Worm (Caenorhabditis elegans): Measurements from ENCODE around the gene C15F1.8.
A peak's percentile ranks its signal among the peaks of the same experiment; 100 is the strongest.

The C15F1.8 gene

DNA sequence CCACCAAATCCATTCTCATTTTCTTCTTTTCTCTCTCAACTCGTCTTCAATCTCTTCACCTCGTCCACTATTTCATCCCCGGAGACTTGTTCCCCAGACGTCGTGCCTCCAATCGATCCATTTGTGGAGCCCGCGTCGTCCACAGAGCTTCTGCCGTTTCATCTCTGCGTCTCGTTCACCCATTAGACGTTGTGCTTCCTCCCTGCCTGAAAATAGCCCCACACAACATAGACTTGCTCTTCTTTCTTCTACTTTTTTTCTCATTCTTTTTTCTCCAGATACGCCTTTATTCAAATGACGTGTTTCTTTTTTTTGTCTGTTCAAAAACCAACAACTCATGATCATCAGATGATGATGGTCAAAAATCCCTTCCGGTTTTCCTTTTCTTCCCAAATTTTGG is 15.3 kb upstream of the C15F1.8 start (continued):
- TF ChIP-seq daf-12 (tag; optimal IDR thresholded peaks at IDR 0.05) = no peak
- no peak for TF ChIP-seq lin-39 (tag; optimal IDR thresholded peaks at IDR 0.05)
- no peak for TF ChIP-seq gei-8 (GFP tag; optimal IDR thresholded peaks at IDR 0.05)
- TF ChIP-seq nhr-111 (GFP tag; optimal IDR thresholded peaks at IDR 0.05) = no peak
- no peak for TF ChIP-seq duxl-1 (tag; optimal IDR thresholded peaks at IDR 0.05; ENCODE audit: poor library complexity)
- no peak for TF ChIP-seq mxl-2 (GFP tag; conservative IDR thresholded peaks at IDR 0.05)
- peak in 1 of 2 experiments; percentile 66 for TF ChIP-seq unc-62 (GFP tag; optimal IDR thresholded peaks at IDR 0.05 in 1 of 2)
- no peak for TF ChIP-seq unc-62 (tag; optimal IDR thresholded peaks at IDR 0.05)
- no peak for TF ChIP-seq nhr-102 (tag; optimal IDR thresholded peaks at IDR 0.05)
- TF ChIP-seq ama-1 (optimal IDR thresholded peaks at IDR 0.05) = no peak
- peak; percentile 28; the same call in 1 of the 2 replicates for TF ChIP-seq vab-7 (GFP tag; IDR thresholded peaks at IDR 0.05)
- 0 out of 2 replicates have a peak, but pooled peaks have one; percentile 37 for TF ChIP-seq nhr-42 (GFP tag; IDR thresholded peaks at IDR 0.05)
- TF ChIP-seq ceh-32 (tag; optimal IDR thresholded peaks at IDR 0.05; ENCODE audit: poor library complexity) = no peak
- TF ChIP-seq nhr-41 (GFP tag; IDR thresholded peaks at IDR 0.05) = no peak
- TF ChIP-seq unc-39 (tag; optimal IDR thresholded peaks at IDR 0.05) = no peak
- no peak for TF ChIP-seq nhr-76 (tag; optimal IDR thresholded peaks at IDR 0.05)
- no peak for TF ChIP-seq ceh-82 (tag; optimal IDR thresholded peaks at IDR 0.05)
- no peak for TF ChIP-seq madf-5 (GFP tag; IDR thresholded peaks at IDR 0.05)
- TF ChIP-seq D1046.2 (GFP tag; IDR thresholded peaks at IDR 0.05) = no peak
- no peak for TF ChIP-seq mes-2 (tag; optimal IDR thresholded peaks at IDR 0.05; ENCODE audit: poor library complexity, severe bottlenecking)
- TF ChIP-seq ceh-44 (GFP tag; IDR thresholded peaks at IDR 0.05) = no peak
- no peak for TF ChIP-seq cey-2 (tag; optimal IDR thresholded peaks at IDR 0.05; ENCODE audit: borderline replicate concordance, insufficient read depth)
- TF ChIP-seq F49E8.2 (tag; optimal IDR thresholded peaks at IDR 0.05; ENCODE audit: borderline replicate concordance) = no peak
- TF ChIP-seq lin-15B (tag; optimal IDR thresholded peaks at IDR 0.05) = no peak
- no peak for TF ChIP-seq zag-1 (tag; optimal IDR thresholded peaks at IDR 0.05)
- no peak for TF ChIP-seq T20F7.1 (GFP tag; optimal IDR thresholded peaks at IDR 0.05)
- no peak for TF ChIP-seq nhr-28 (tag; optimal IDR thresholded peaks at IDR 0.05)
- TF ChIP-seq ZK337.2 (GFP tag; IDR thresholded peaks at IDR 0.05) = no peak
- TF ChIP-seq lin-29 (GFP tag; IDR thresholded peaks at IDR 0.05) = no peak
- TF ChIP-seq set-16 (GFP tag; IDR thresholded peaks at IDR 0.05) = no peak
- peak; percentile 50 for TF ChIP-seq ceh-28 (tag; optimal IDR thresholded peaks at IDR 0.05)
- TF ChIP-seq ztf-7 (tag; optimal IDR thresholded peaks at IDR 0.05) = no peak
- TF ChIP-seq dmd-9 (GFP tag; IDR thresholded peaks at IDR 0.05) = no peak
- TF ChIP-seq zip-11 (GFP tag; IDR thresholded peaks at IDR 0.05) = no peak
- TF ChIP-seq snpc-1.2 (GFP tag; IDR thresholded peaks at IDR 0.05) = no peak
- TF ChIP-seq aly-2 (tag; optimal IDR thresholded peaks at IDR 0.05) = no peak
- TF ChIP-seq nhr-237 (tag; optimal IDR thresholded peaks at IDR 0.05) = no peak
- TF ChIP-seq R02D3.7 (tag; optimal IDR thresholded peaks at IDR 0.05) = no peak
- TF ChIP-seq dmd-8 (GFP tag; IDR thresholded peaks at IDR 0.05) = no peak

DNA sequence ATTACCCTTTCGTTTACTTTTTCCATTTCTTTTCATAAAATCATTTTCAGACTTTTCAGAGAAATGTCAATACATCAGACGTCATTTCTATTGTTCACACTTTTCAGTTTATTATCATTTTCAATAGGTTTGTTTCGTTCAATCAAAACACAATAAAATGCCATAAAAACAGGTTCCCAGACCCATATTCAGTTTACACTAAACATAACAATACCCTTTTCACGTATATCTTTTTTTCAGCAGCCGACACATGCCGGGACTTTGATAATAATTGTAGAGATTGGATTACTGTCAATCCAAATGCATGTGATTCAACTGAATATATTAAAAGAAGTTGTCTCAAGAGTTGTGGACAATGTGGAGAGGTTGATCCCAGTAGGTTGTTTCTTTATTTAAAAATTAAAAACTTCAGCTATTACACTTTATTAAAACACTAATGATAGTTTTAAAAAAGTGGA is 12.2 kb upstream of the C15F1.8 start, which contains the start of gene C15F1.1:
C15F1.1 (plus strand) TSS at position 51 of the 458 bp plus-strand sequence.
- TF ChIP-seq nhr-76 (tag; optimal IDR thresholded peaks at IDR 0.05) = no peak
- no peak for TF ChIP-seq dmd-9 (GFP tag; IDR thresholded peaks at IDR 0.05)
- TF ChIP-seq nhr-48 (tag; optimal IDR thresholded peaks at IDR 0.05) = no peak
- TF ChIP-seq T26A8.4 (GFP tag; IDR thresholded peaks at IDR 0.05) = no peak
- TF ChIP-seq F44E2.7 (GFP tag; IDR thresholded peaks at IDR 0.05) = no peak
- TF ChIP-seq mes-2 (tag; optimal IDR thresholded peaks at IDR 0.05; ENCODE audit: poor library complexity, severe bottlenecking) = no peak
- no peak for TF ChIP-seq pqm-1 (tag; optimal IDR thresholded peaks at IDR 0.05)
- no peak for TF ChIP-seq hlh-30 (tag; optimal IDR thresholded peaks at IDR 0.05; ENCODE audit: insufficient read depth)
- no peak for TF ChIP-seq nhr-41 (GFP tag; IDR thresholded peaks at IDR 0.05)
- no peak for TF ChIP-seq nhr-42 (GFP tag; IDR thresholded peaks at IDR 0.05)
- TF ChIP-seq zag-1 (tag; optimal IDR thresholded peaks at IDR 0.05) = no peak
- TF ChIP-seq Y48G9A.11 (GFP tag; IDR thresholded peaks at IDR 0.05) = no peak
- no peak for TF ChIP-seq spr-3 (GFP tag; optimal IDR thresholded peaks at IDR 0.05)
- TF ChIP-seq mdl-1 (tag; optimal IDR thresholded peaks at IDR 0.05) = no peak
- TF ChIP-seq ceh-32 (tag; optimal IDR thresholded peaks at IDR 0.05; ENCODE audit: poor library complexity) = no peak
- TF ChIP-seq daf-8 (GFP tag; IDR thresholded peaks at IDR 0.05) = no peak
